Worm (Caenorhabditis elegans) whole organism, L4 larva: ENCODE measurements around the gene F56H9.9.
A peak's percentile ranks its signal among the peaks of the same experiment; 100 is the strongest.

ENCODE experiments used
- D1046.2 ChIP-seq: fragments of 200-800 bp; sonication (Bioruptor generic); IDR thresholded peaks from 2 replicates; pipeline ENCODE4 v1.3.6; 2022; ENCODE audit warnings: missing genetic modification characterization, missing compliant biosample characterization
- F26F4.8 ChIP-seq: fragments of 200-800 bp; sonication (Bioruptor generic); conservative IDR thresholded peaks from 2 replicates; pipeline ENCODE4 v1.3.6; 2022; ENCODE audit warnings: missing genetic modification characterization, missing compliant biosample characterization
- F49E8.2 ChIP-seq: sonication (generic microtip); optimal IDR thresholded peaks from 2 replicates; lab custom pipeline; 2016; ENCODE audit warnings: missing compliant biosample characterization, mild to moderate bottlenecking, missing genetic modification characterization, borderline replicate concordance
- T20F7.1 ChIP-seq: fragments of 200-800 bp; sonication (Bioruptor generic); optimal IDR thresholded peaks from 2 replicates; lab custom pipeline; 2018; ENCODE audit warnings: mild to moderate bottlenecking, missing genetic modification characterization, missing compliant biosample characterization
- Y105C5A.15 ChIP-seq: fragments of 200-800 bp; sonication (Bioruptor generic); IDR thresholded peaks from 2 replicates; pipeline ENCODE4 v1.3.6; 2022; ENCODE audit warnings: missing genetic modification characterization, missing compliant biosample characterization
- Y48G9A.11 ChIP-seq: fragments of 200-800 bp; sonication (Bioruptor generic); IDR thresholded peaks from 2 replicates; pipeline ENCODE4 v1.3.6; 2022; ENCODE audit warnings: missing genetic modification reagents, missing genetic modification characterization, missing compliant biosample characterization
- ZK546.5 ChIP-seq, 2 experiments: sonication (generic microtip); optimal IDR thresholded peaks; 2 replicates each; lab custom pipeline; 2017; ENCODE audit warnings: missing biosample characterization in 2 of 2, missing genetic modification characterization in 2 of 2
- aha-1 ChIP-seq: fragments of 150-350 bp; peaks from one replicate; lab custom pipeline; 2014; ENCODE audit warnings: missing biosample characterization, missing genetic modification characterization
- ama-1 ChIP-seq: fragments of 150-350 bp; optimal IDR thresholded peaks from 2 replicates; lab custom pipeline; 2014; ENCODE audit warnings: inconsistent platforms, mixed read lengths
- attf-4 ChIP-seq: sonication (generic microtip); optimal IDR thresholded peaks from 3 replicates; lab custom pipeline; 2017; ENCODE audit warnings: missing biosample characterization, missing genetic modification characterization
- ceh-20 ChIP-seq: fragments of 200-800 bp; sonication (Bioruptor generic); IDR thresholded peaks from 2 replicates; pipeline ENCODE4 v1.3.6; 2022; ENCODE audit warnings: missing genetic modification reagents, missing genetic modification characterization, missing compliant biosample characterization
- ceh-28 ChIP-seq: fragments of 150-350 bp; optimal IDR thresholded peaks from 2 replicates; lab custom pipeline; 2014; ENCODE audit warnings: missing biosample characterization, missing genetic modification reagents, missing genetic modification characterization
- ceh-32 ChIP-seq: sonication (generic microtip); optimal IDR thresholded peaks from 2 replicates; lab custom pipeline; 2016; ENCODE audit warnings: mild to moderate bottlenecking, missing genetic modification characterization, missing compliant biosample characterization; ENCODE audit not compliant: poor library complexity
- ces-1 ChIP-seq: fragments of 150-350 bp; sonication (generic microtip); optimal IDR thresholded peaks from 4 replicates; lab custom pipeline; 2014; ENCODE audit warnings: missing biosample characterization, missing genetic modification reagents, missing genetic modification characterization
- daf-16 ChIP-seq, 3 experiments: sonication (generic microtip); optimal IDR thresholded peaks; 2 replicates each; lab custom pipeline; 2016 to 2017; ENCODE audit warnings: missing genetic modification characterization in 3 of 3, missing genetic modification reagents in 3 of 3, mild to moderate bottlenecking in 2 of 3, missing compliant biosample characterization in 2 of 3, missing biosample characterization in 1 of 3, moderate library complexity in 1 of 3
- daf-19 ChIP-seq: fragments of 200-800 bp; sonication (Bioruptor generic); conservative IDR thresholded peaks from 2 replicates; pipeline ENCODE4 v1.3.6; 2022; ENCODE audit warnings: missing genetic modification characterization, missing compliant biosample characterization
- dmd-8 ChIP-seq: fragments of 200-800 bp; sonication (Bioruptor generic); IDR thresholded peaks from 2 replicates; pipeline ENCODE4 v1.3.6; 2022; ENCODE audit warnings: missing genetic modification characterization, missing compliant biosample characterization
- dpl-1 ChIP-seq: fragments of 150-350 bp; optimal IDR thresholded peaks from 2 replicates; lab custom pipeline; 2014; ENCODE audit warnings: missing biosample characterization, missing genetic modification reagents, missing genetic modification characterization
- duxl-1 ChIP-seq: sonication (generic microtip); optimal IDR thresholded peaks from 2 replicates; lab custom pipeline; 2016; ENCODE audit warnings: mild to moderate bottlenecking, missing genetic modification characterization, moderate library complexity, missing compliant biosample characterization; ENCODE audit not compliant: poor library complexity
- egl-27 ChIP-seq: sonication (generic microtip); optimal IDR thresholded peaks from 3 replicates; lab custom pipeline; 2017; ENCODE audit warnings: missing biosample characterization, missing genetic modification reagents, missing genetic modification characterization
- egl-43 ChIP-seq: fragments of 200-800 bp; sonication (Bioruptor generic); IDR thresholded peaks from 2 replicates; pipeline ENCODE4 v1.3.6; 2022; ENCODE audit warnings: missing genetic modification reagents, missing genetic modification characterization, missing compliant biosample characterization
- hif-1 ChIP-seq, 2 experiments: sonication (generic microtip); optimal IDR thresholded peaks; 2 replicates each; lab custom pipeline; 2016 to 2017; ENCODE audit warnings: missing compliant biosample characterization in 2 of 2, missing genetic modification characterization in 2 of 2, missing genetic modification reagents in 2 of 2, missing genotype in 2 of 2, mild to moderate bottlenecking in 1 of 2
- hlh-11 ChIP-seq: fragments of 200-800 bp; sonication (Bioruptor generic); optimal IDR thresholded peaks from 2 replicates; lab custom pipeline; 2018; ENCODE audit warnings: mild to moderate bottlenecking, missing genetic modification characterization, missing compliant biosample characterization
- hlh-30 ChIP-seq: sonication (generic microtip); optimal IDR thresholded peaks from 2 replicates; lab custom pipeline; 2017; ENCODE audit warnings: antibody characterized with exemption, mild to moderate bottlenecking, missing genetic modification characterization, missing compliant biosample characterization; ENCODE audit not compliant: insufficient read depth
- lir-3 ChIP-seq: sonication (generic microtip); optimal IDR thresholded peaks from 2 replicates; lab custom pipeline; 2016; ENCODE audit warnings: mild to moderate bottlenecking, missing genetic modification characterization, missing compliant biosample characterization
- lsy-2 ChIP-seq, 2 experiments: fragments of 150-350 bp in 1 of 2; sonication (generic microtip) in 1 of 2; optimal IDR thresholded peaks; 2 replicates each; lab custom pipeline; 2014 to 2017; ENCODE audit warnings: missing biosample characterization in 2 of 2, missing genetic modification characterization in 2 of 2
- mdl-1 ChIP-seq, 2 experiments: fragments of 150-350 bp in 1 of 2; sonication (generic microtip) in 1 of 2; optimal IDR thresholded peaks; 2 replicates each; lab custom pipeline; 2014 to 2017; ENCODE audit warnings: missing biosample characterization in 2 of 2, missing genetic modification characterization in 2 of 2
- mep-1 ChIP-seq: fragments of 150-350 bp; sonication (generic microtip); optimal IDR thresholded peaks from 3 replicates; lab custom pipeline; 2014; ENCODE audit warnings: missing biosample characterization, missing genetic modification characterization
- mes-2 ChIP-seq: sonication (generic microtip); optimal IDR thresholded peaks from 2 replicates; lab custom pipeline; 2016; ENCODE audit warnings: missing genotype, mild to moderate bottlenecking, missing genetic modification characterization, missing compliant biosample characterization; ENCODE audit not compliant: poor library complexity, severe bottlenecking
- nhr-102 ChIP-seq: sonication (generic microtip); optimal IDR thresholded peaks from 2 replicates; lab custom pipeline; 2016; ENCODE audit warnings: mild to moderate bottlenecking, missing genetic modification characterization, moderate library complexity, missing compliant biosample characterization
- nhr-11 ChIP-seq: fragments of 150-350 bp; optimal IDR thresholded peaks from 2 replicates; lab custom pipeline; 2014; ENCODE audit warnings: missing biosample characterization, missing genetic modification characterization
- nhr-41 ChIP-seq: fragments of 200-800 bp; sonication (Bioruptor generic); IDR thresholded peaks from 2 replicates; pipeline ENCODE4 v1.3.6; 2022; ENCODE audit warnings: missing genetic modification reagents, missing genetic modification characterization, missing compliant biosample characterization
- nhr-48 ChIP-seq: sonication (generic microtip); optimal IDR thresholded peaks from 2 replicates; lab custom pipeline; 2016; ENCODE audit warnings: mild to moderate bottlenecking, missing genetic modification characterization, missing compliant biosample characterization
- nhr-6 ChIP-seq: fragments of 150-350 bp; optimal IDR thresholded peaks from 2 replicates; lab custom pipeline; 2014; ENCODE audit warnings: missing biosample characterization, missing genetic modification characterization
- nhr-76 ChIP-seq: fragments of 150-350 bp; optimal IDR thresholded peaks from 2 replicates; lab custom pipeline; 2014; ENCODE audit warnings: missing biosample characterization, missing genetic modification characterization
- pqm-1 ChIP-seq: sonication (generic microtip); optimal IDR thresholded peaks from 2 replicates; lab custom pipeline; 2017; ENCODE audit warnings: missing biosample characterization, missing genetic modification characterization
- rbr-2 ChIP-seq: sonication (generic microtip); optimal IDR thresholded peaks from 2 replicates; lab custom pipeline; 2016; ENCODE audit warnings: missing genotype, missing genetic modification characterization, missing compliant biosample characterization
- saeg-2 ChIP-seq: fragments of 200-800 bp; sonication (Bioruptor generic); IDR thresholded peaks from 2 replicates; pipeline ENCODE4 v1.3.6; 2022; ENCODE audit warnings: missing genetic modification reagents, missing genetic modification characterization, missing compliant biosample characterization
- snpc-1.2 ChIP-seq: fragments of 200-800 bp; sonication (Bioruptor generic); IDR thresholded peaks from 2 replicates; pipeline ENCODE4 v1.3.6; 2022; ENCODE audit warnings: missing genetic modification reagents, missing genetic modification characterization, missing compliant biosample characterization
- spr-1 ChIP-seq: sonication (generic microtip); optimal IDR thresholded peaks from 2 replicates; lab custom pipeline; 2016; ENCODE audit warnings: mild to moderate bottlenecking, missing genetic modification characterization, missing compliant biosample characterization
- spr-3 ChIP-seq: fragments of 200-800 bp; sonication (Bioruptor generic); optimal IDR thresholded peaks from 2 replicates; lab custom pipeline; 2018; ENCODE audit warnings: mild to moderate bottlenecking, missing genetic modification characterization, missing compliant biosample characterization
- tag-97 ChIP-seq: fragments of 200-800 bp; sonication (Bioruptor generic); IDR thresholded peaks from 2 replicates; pipeline ENCODE4 v1.3.6; 2022; ENCODE audit warnings: missing genetic modification characterization, missing compliant biosample characterization
- tra-1 ChIP-seq: fragments of 200-800 bp; sonication (Bioruptor generic); IDR thresholded peaks from 2 replicates; pipeline ENCODE4 v1.3.6; 2022; ENCODE audit warnings: missing genetic modification reagents, missing genetic modification characterization, missing compliant biosample characterization
- unc-62 ChIP-seq, 3 experiments: fragments of 150-350 bp in 1 of 3; sonication (generic microtip); optimal IDR thresholded peaks in 2 of 3; peaks in 1 of 3; 1 replicate in 1 of 3; 2 replicates in 2 of 3; lab custom pipeline; 2014 to 2017; ENCODE audit warnings: missing biosample characterization in 3 of 3, missing genetic modification characterization in 3 of 3, missing genetic modification reagents in 3 of 3, missing genotype in 1 of 3
- zfp-2 ChIP-seq: sonication (generic microtip); optimal IDR thresholded peaks from 2 replicates; lab custom pipeline; 2016; ENCODE audit warnings: mild to moderate bottlenecking, missing genetic modification characterization, missing compliant biosample characterization
- ztf-11 ChIP-seq: fragments of 150-350 bp; optimal IDR thresholded peaks from 2 replicates; lab custom pipeline; 2014; ENCODE audit warnings: missing biosample characterization, missing genetic modification characterization
- ztf-7 ChIP-seq: fragments of 150-350 bp; optimal IDR thresholded peaks from 2 replicates; lab custom pipeline; 2014; ENCODE audit warnings: missing biosample characterization, missing genetic modification characterization

The F56H9.9 gene

DNA sequence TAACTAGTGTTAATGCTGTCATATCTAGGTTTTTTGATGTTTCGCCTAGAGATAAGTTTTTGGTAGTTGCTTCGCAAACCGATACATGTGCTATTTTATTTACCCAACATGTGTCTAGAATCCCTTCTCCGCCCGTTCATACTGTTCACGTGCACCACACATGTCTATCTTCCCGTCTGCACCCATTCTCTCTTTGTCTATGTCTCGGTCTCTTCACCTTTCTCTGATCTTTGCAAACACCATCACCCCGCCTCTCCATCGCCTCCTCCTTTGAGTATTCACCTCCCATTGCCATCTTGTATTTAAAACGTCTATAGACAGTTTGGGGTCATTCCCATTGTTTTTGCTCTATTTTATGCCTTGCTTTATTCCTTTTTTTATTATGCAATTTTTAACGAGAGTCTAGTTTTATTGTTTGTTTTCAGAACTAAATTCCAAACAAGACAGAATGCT is 13.0 kb upstream of the F56H9.9 start, which contains the start of gene F56H9.2 (continued):
- TF ChIP-seq ZK546.5 (tag; optimal IDR thresholded peaks at IDR 0.05; lab: Kevin White, UChicago) (no peak), mes-2 (tag; lab: Kevin White, UChicago) (no peak), D1046.2 (GFP tag; lab: Robert Waterston, UW) (no peak), Y105C5A.15 (GFP tag; lab: Robert Waterston, UW) (no peak), ceh-20 (GFP tag; lab: Robert Waterston, UW) (peak; percentile 73), ztf-11 (no peak), nhr-76 (tag; lab: Kevin White, UChicago) (no peak), unc-62 (GFP tag; optimal IDR thresholded peaks at IDR 0.05 in 1 of 2; lab: Kevin White, UChicago) (peak in 1 of 2 experiments; percentile 98), unc-62 (tag; optimal IDR thresholded peaks at IDR 0.05; lab: Kevin White, UChicago) (no peak), nhr-102 (tag; lab: Kevin White, UChicago) (peak; percentile 66), ztf-7 (tag; lab: Kevin White, UChicago) (peak; percentile 50), ceh-28 (no peak), F26F4.8 (GFP tag; lab: Robert Waterston, UW) (no peak), Y48G9A.11 (GFP tag; lab: Robert Waterston, UW) (no peak)
- TF ChIP-seq, all 104 proteins: peak for 41

DNA sequence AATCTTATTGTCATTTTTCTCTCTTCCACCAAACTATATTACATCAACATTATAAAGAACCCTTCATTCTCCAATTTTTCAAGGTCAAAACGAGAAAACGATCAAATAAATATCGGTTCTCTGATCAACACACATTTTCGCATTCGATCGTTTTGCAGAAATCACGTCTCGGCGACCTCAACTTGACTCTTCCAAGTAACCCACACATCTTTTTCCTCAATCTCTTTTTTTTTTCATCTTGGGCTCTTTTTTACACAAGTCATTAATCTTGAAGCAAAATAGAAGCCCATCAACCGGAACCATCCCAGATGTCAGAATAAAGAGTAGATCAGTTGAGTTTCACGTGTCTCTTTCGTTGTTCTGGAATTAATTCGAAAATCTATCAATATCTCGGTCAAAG is 12.0 kb upstream of the F56H9.9 start:
- no peak for TF ChIP-seq nhr-6 (tag; lab: Kevin White, UChicago)
- TF ChIP-seq dmd-8: no peak
- TF ChIP-seq duxl-1 (tag; lab: Kevin White, UChicago): no peak
- TF ChIP-seq tag-97: no peak
- peak; percentile 1 for TF ChIP-seq mep-1
- TF ChIP-seq snpc-1.2 (GFP tag; lab: Robert Waterston, UW): no peak
- no peak for TF ChIP-seq zfp-2 (tag; lab: Kevin White, UChicago)
- TF ChIP-seq Y48G9A.11 (GFP tag; lab: Robert Waterston, UW): no peak
- no peak for TF ChIP-seq lsy-2 (tag; optimal IDR thresholded peaks at IDR 0.05; lab: Kevin White, UChicago)
- TF ChIP-seq nhr-48 (tag; lab: Kevin White, UChicago): peak; percentile 13
- TF ChIP-seq nhr-41 (GFP tag; lab: Robert Waterston, UW): no peak
- no peak for TF ChIP-seq daf-19 (GFP tag; lab: Robert Waterston, UW)
- no peak for TF ChIP-seq ama-1 (lab: Kevin White, UChicago)
- TF ChIP-seq egl-43: no peak
- no peak for TF ChIP-seq mes-2 (tag; lab: Kevin White, UChicago)
- peak; percentile 42 for TF ChIP-seq hlh-11 (tag; lab: Kevin White, UChicago)
- no peak for TF ChIP-seq saeg-2 (GFP tag; lab: Robert Waterston, UW)
- no peak for TF ChIP-seq lir-3 (tag; lab: Kevin White, UChicago)
- no peak for TF ChIP-seq ztf-11
- no peak for TF ChIP-seq F49E8.2 (tag; lab: Kevin White, UChicago)
- TF ChIP-seq attf-4 (tag; lab: Kevin White, UChicago): no peak
- TF ChIP-seq spr-3 (GFP tag; lab: Kevin White, UChicago): no peak
- TF ChIP-seq unc-62 (GFP tag; optimal IDR thresholded peaks at IDR 0.05 in 1 of 2; lab: Kevin White, UChicago): peak in 1 of 2 experiments; percentile 28
- TF ChIP-seq unc-62 (tag; optimal IDR thresholded peaks at IDR 0.05; lab: Kevin White, UChicago): no peak
- 0 out of 2 replicates have a peak, but pooled peaks have one; percentile 43 for TF ChIP-seq tra-1
- TF ChIP-seq daf-16 (GFP tag; optimal IDR thresholded peaks at IDR 0.05; lab: Kevin White, UChicago): peak in 1 of 2 experiments; percentile 50
- TF ChIP-seq daf-16 (tag; optimal IDR thresholded peaks at IDR 0.05; lab: Kevin White, UChicago): no peak
- TF ChIP-seq hlh-30: peak; percentile 26
- TF ChIP-seq T20F7.1 (GFP tag; lab: Kevin White, UChicago): no peak
- TF ChIP-seq rbr-2 (tag; lab: Kevin White, UChicago): no peak
- TF ChIP-seq ceh-32 (tag; lab: Kevin White, UChicago): no peak
- no peak for TF ChIP-seq pqm-1 (tag; lab: Kevin White, UChicago)
- peak in 1 of 2 experiments; percentile 20 for TF ChIP-seq mdl-1 (tag; optimal IDR thresholded peaks at IDR 0.05; lab: Kevin White, UChicago)
- no peak for TF ChIP-seq dpl-1 (GFP tag; lab: Kevin White, UChicago)
- TF ChIP-seq egl-27 (tag; lab: Kevin White, UChicago): no peak
- TF ChIP-seq spr-1 (tag; lab: Kevin White, UChicago): no peak
- TF ChIP-seq ztf-7 (tag; lab: Kevin White, UChicago): no peak
- no peak for TF ChIP-seq hif-1 (tag; optimal IDR thresholded peaks at IDR 0.05; lab: Kevin White, UChicago)
- TF ChIP-seq ces-1: no peak
- TF ChIP-seq aha-1 (tag; lab: Kevin White, UChicago): peak; percentile 32
- TF ChIP-seq nhr-11 (tag; lab: Kevin White, UChicago): peak; percentile 35
- no peak for TF ChIP-seq nhr-76 (tag; lab: Kevin White, UChicago)
